Fruit fly (Drosophila melanogaster) ovary, adult (tissue): Measurements from ENCODE around the gene mad2.

Experiments used
- CG17801 ChIP-seq: fragments of 200-800 bp; optimal IDR thresholded peaks from 2 replicates; lab custom pipeline; 2019; ENCODE audit warnings: missing biosample characterization, mild to moderate bottlenecking, missing genetic modification characterization, moderate library complexity; ENCODE audit not compliant: partially characterized antibody

The mad2 gene

DNA sequence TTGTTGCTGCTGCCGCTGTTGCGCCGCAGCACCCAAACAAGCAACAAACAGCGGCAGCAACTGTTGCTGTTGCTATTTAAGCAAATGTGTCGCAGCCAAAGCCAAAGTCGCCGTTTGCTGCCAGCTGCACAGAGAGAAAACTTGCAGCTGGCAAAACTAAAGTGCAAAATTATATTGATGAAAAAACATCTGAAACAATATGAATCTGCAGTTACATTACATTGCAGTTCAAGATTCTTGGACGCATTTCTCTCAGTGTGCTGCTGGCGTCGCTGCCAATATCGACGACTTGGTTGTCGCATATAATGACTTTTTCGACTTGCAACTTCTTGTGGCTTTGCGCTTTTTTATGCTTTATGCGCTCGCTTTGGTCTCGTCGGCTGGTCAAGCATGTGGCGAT is 21.4 kb upstream of the mad2 start:
- TF ChIP-seq CG17801 (GFP tag; lab: Kevin White, UChicago) = no peak

DNA sequence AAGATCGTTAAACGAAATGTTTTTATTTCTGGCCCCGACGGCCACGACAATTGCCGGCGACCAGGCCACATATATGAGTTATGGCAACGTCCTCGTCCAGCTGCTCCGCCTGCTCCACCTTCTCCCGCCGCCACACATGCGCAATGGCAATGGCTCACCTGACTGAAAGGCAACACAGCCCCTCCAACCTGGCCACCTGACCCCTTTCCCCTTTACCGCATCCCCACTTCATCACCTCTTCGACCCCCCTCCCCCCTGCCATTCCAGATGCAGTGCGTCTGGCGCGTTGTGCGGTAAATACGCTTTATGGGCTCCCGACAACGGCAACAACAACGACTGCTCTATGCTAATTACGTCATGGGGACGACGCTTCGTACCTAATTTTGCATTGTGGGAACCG is 20.9 kb upstream of the mad2 start:
- TF ChIP-seq CG17801 (GFP tag; lab: Kevin White, UChicago) = no peak

DNA sequence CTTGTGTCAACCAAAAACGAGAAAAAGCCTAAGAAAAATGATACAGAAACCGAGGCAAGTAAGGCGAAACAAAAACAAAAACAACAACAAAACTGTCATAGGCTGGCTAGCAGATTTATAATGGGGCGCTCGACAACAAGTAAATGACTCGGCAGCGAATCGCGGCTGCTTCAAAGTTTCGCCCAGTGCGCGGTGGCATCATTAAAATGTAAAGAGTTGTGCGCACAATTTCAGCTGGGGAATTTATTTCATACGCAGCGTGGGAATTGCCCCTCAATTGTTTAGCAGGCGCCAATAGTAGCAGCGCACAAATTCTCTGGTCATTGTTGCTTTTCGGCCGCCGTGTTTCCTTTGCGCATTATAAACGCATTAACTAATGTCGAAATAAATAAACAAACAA is 19.0 kb upstream of the mad2 start:
- no peak for TF ChIP-seq CG17801 (GFP tag; lab: Kevin White, UChicago)

DNA sequence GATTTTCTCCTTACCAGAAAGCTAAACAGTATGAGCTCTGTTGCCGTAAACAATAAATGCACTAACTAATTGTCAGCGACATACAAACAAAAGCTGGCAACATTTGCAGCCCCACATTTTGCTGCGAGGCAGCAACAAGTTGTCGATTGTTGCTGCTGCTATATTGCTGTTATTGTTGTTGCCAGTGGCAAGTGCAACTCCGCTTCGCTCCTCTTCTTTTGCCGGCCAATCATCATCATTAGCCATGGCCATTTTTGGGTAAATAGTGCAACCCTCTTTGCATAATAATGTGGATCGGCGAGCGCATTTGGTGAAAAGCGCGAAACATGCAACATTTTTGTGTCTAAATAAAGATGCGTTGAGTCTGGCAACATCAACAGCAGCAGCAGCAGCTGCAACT is 17.8 kb upstream of the mad2 start:
- no peak for TF ChIP-seq CG17801 (GFP tag; lab: Kevin White, UChicago)

DNA sequence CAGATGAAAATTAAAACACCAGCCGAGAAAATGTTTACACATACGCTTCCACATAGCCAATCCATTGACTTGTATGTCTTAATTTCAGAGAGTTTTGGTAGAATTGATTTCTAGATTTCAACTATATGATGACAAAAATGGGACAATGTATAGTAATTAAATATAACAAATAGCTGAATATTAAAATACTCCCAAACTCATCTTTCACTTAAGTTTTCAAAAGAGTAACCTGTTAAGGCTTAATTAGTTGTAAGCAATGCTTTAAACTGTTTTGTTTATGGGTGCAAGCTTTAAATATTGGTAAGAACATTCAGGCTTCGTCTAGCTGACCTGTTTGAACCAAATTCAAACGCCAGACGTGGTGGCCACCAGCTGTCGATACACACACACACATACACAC is 15.8 kb upstream of the mad2 start:
- no peak for TF ChIP-seq CG17801 (GFP tag; lab: Kevin White, UChicago)

DNA sequence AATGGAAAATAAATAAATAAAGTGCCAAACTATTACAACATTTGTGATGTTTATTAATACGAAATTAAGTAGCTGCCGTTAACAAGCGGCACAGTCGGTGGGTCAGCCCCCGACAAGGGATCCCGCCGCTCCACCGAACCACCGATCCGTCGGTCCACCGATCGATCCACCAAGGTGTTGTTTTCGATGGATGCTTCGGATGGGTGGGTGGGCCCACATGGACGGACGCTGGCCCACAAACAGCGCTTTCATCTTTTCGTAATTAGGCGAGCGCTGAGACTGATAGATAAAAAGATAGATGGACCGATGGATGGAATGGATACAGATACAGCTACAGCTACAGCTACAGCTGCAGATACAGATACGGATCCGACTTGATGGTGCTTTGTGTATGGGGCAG is 15.4 kb upstream of the mad2 start:
- no peak for TF ChIP-seq CG17801 (GFP tag; lab: Kevin White, UChicago)

DNA sequence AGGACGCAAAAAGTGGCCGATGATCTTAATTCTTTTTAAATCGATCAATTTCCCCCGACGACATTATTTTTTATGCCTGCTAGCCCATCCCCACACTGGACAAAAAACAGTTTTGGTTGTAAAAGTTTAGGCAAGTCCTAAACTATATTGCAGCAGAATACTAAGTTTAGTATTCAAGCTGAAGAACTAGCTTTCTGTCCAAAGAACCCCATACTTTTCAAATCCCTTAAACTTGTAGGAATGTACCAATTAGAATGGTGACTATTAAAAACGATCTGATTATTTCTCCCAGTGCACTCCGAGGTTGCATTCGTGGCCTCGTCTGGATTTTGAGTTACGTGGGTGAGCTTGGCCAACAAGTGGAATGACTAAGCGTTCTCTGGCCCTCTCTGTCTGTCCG is 12.6 kb upstream of the mad2 start:
- TF ChIP-seq CG17801 (GFP tag; lab: Kevin White, UChicago) = no peak

DNA sequence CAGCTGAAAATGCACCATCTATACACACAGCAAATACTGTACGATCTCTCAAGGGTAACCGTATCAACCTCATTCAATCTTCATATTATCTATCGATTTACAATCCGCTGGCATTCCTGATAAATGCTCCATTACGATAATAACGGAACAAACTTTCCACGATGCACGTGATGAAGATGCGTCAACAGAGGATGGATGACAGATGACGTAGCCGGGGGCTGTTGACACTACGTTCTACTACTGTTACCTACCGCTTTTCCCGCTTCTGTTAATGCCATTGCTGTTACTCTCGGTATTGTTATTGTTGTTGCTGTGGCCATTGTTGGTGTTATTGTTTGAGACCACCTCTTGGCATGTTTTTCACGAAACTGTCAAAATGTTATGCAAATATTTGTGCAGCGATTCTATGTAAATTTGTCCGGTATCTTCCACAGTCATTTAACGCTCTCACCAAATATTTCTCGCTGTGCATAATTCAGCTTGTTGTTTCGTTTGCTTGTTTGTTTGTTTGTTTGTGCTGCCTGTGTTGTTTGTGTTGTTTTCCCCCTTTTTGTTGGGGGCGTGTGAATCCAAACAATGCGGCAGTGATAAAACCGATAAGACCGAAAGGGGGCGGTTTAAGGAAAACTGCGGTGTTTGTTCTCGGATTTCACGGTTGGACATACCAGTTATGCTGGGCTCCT is 11.0 kb upstream of the mad2 start:
- TF ChIP-seq CG17801 (GFP tag; lab: Kevin White, UChicago) = no peak

DNA sequence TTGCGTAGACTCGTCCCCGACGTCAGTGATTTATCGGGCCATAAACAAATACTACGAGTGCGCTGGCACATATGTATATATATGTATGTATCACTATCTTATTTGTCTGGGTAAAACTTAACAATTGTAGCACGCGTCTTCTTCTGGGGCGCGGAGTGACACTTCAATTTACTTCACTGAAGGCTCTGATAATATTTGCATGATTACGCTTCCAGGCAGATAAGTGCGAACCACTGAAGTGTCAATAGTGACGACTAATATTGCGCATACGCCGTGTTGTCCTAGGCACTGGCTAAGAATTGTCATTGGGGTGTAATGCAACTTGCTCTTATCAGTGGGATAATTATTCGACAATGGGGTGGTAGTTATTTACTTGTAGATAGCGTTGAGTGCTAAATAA is 8.6 kb upstream of the mad2 start:
- TF ChIP-seq CG17801 (GFP tag; lab: Kevin White, UChicago) = no peak

DNA sequence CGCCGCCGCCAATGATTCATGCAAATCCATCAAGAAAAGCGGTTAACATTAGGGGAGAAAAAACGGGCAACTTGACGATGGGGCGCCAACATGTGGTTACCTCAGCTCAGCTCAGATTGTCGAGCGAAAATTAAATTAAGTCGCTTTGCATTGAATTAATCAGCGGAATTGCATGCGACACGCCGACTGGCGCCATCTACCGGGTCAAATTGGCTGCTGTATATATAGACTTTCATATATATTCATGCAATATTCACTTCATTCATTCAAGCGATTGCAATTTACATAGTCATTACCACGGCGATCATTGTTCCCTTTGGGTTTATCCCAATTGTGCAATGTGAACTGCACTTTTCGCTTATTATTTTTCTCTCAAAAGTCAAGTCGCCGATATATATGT is 7.9 kb upstream of the mad2 start:
- no peak for TF ChIP-seq CG17801 (GFP tag; lab: Kevin White, UChicago)

DNA sequence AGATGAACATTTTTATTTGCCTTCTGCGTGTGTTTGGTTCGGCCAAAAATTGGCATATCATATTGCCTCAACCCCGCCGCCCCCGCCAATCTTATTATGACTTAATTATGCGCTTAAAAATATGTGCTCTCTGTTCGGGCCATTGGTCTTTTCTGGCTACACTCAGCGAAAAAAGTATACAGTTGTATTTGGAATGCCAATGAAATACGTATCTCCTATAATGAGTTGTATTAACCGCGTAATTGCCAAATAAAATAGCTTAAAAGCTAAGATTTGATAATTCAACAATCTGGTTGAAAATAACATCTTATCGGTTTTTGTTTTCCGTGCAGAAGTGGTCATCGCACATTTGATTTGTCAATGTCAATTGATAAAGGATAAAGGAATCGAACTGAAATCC is 7.1 kb upstream of the mad2 start:
- TF ChIP-seq CG17801 (GFP tag; lab: Kevin White, UChicago) = no peak

DNA sequence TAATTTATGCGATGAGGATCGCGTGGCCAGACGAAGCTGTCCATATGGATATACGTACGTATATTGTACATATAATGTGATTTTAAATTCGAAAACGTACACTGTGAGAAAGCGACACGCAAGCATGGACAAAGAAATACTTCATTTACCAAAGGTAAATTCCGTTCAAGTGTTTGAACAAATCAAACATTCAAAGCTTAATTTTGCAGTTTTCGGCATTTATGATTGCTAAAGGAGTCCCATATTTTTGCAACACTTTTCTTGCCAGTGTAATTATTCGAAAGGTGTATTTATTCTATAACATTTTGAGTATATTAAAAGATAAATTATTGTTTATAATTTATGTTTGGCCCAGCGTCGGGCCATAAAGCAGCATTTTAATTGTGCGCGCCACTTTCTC is 6.4 kb upstream of the mad2 start:
- no peak for TF ChIP-seq CG17801 (GFP tag; lab: Kevin White, UChicago)

DNA sequence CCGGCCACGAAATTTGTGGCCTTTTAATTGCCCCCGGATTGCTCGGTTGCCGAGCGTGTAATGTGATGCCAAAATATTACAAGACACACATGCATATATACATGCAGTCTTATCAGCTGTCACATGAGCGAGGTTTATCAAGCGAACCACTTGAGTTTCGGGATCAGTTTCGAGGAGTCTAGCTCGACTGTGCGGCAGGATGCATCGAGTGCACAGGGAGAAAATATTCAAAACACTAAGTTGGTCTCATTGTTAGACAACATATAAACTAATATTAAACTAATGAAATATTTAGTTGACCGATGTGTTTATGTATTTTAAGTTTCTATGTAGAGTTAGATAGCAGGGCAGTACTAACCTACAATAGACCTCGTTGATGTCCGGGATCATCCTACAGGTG is 4.3 kb upstream of the mad2 start:
- TF ChIP-seq CG17801 (GFP tag; lab: Kevin White, UChicago) = no peak

DNA sequence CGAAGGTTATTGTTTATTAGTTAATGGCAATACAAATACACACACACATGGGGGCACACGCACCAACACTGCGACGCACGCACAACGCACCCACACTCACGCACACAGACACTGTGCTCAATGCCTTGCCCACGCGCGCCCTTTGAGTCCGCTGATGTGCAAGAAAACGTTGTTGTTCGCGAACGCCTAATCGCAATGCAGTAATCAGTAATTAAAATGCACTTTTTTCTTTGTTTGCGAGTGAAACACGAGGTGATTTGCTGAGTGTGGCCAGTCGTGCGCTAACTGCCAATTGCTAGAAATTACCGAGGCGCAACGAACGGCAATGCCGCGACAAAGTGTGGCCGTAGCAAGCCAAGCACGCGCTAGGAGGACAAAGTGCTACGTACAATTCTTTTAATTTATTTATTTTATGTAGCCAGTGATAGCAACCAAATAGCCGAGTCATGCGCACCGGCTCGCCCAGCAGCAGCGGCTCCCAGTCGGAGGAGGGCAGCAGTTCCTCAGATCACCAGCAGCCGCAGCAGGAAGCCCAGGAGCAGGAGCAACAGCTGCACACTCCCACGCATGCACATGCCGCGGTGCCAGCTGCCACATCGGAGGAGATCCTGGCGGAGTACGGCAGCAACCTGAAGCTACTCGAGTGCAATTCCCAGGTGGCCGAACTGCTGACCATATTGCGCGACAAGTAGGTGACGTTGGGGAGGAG is 2.1 kb downstream of the mad2 start, which contains the start of the genes S6k and kri:
Gene S6k, minus strand, starts transcription at position 299 of the 709 bp plus-strand sequence.
Gene kri, plus strand, starts transcription at position 341 of the 709 bp plus-strand sequence.
- peak; percentile 67 for TF ChIP-seq CG17801 (GFP tag; lab: Kevin White, UChicago)

DNA sequence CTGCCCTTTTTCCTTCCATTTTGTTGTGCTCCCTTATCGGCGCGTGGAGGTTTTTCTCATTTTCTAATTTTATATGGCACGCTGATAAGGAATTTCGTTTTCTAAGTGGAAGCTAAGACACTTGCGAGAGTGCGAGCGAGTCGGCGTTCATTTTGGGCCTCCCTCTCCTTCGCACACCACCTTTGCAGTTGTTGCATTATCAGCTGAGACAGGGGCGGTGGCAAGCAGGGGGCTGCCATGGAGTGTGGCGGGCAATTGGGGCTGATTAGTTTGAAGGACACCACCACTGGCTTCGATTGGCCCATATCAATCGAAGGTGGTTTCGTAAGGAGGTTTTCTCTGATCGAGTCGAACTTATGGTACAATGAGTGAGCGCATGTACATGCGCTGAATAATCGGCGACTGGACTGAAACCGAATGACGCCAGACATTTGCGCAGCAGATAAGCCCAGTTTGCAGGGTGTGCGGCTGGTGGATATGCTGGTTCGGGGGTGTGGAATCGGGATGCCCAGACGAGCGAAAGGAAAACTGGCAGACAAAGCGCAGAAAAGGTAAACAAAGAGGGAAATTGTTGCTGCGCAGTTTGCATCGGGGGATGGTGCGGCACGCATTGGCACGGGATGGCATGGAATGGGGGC is 3.1 kb downstream of the mad2 start:
- TF ChIP-seq CG17801 (GFP tag; lab: Kevin White, UChicago) = no peak

DNA sequence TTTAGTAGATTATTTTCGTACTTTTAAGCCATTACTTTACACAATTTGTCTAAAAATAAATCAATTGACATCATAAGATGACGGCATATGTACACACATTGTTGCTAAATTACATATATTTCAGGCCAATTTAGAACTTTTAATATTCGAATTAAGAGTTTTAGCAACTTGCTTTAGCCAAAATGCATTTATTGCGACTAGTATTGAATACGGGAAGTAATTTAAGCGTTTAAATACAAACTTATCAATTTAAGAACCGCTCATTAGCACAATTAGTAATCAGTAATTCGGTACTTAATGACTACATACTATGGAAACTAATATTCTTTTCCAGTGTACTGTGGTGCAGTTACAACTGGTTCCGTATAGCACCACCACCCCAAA is 3.7 kb downstream of the mad2 start:
- no peak for TF ChIP-seq CG17801 (GFP tag; lab: Kevin White, UChicago)
